Fruit fly (Drosophila melanogaster) whole organism, prepupa: ENCODE results near the gene CG9662.

Source experiments
- Blimp-1 ChIP-seq: fragments of 200-800 bp; sonication (Bioruptor generic); optimal IDR thresholded peaks from 3 replicates; lab custom pipeline; 2017; ENCODE audit warnings: missing biosample characterization, missing genetic modification characterization, mild to moderate bottlenecking, moderate library complexity, missing genetic modification reagents
- CG10631 ChIP-seq: fragments of 200-800 bp; sonication (Bioruptor generic); optimal IDR thresholded peaks from 2 replicates; lab custom pipeline; 2016; ENCODE audit warnings: missing biosample characterization, missing genetic modification characterization
- CG10669 ChIP-seq: fragments of 200-800 bp; sonication (Bioruptor generic); optimal IDR thresholded peaks from 3 replicates; lab custom pipeline; 2018; ENCODE audit warnings: missing biosample characterization, mild to moderate bottlenecking, missing genetic modification characterization, moderate library complexity
- CG11294 ChIP-seq: fragments of 200-800 bp; sonication (Bioruptor generic); IDR thresholded peaks from 2 replicates; pipeline ENCODE4 v1.3.6; 2022; ENCODE audit warnings: missing biosample characterization, missing genetic modification characterization
- CG11762 ChIP-seq: fragments of 200-800 bp; sonication (Bioruptor generic); optimal IDR thresholded peaks from 3 replicates; lab custom pipeline; 2016; ENCODE audit warnings: missing biosample characterization, missing genetic modification characterization; ENCODE audit not compliant: insufficient read depth
- CG11902 ChIP-seq: fragments of 200-800 bp; sonication (Bioruptor generic); optimal IDR thresholded peaks from 3 replicates; lab custom pipeline; 2016; ENCODE audit warnings: missing biosample characterization, missing genetic modification characterization
- CG15336 ChIP-seq: fragments of 200-800 bp; sonication (Bioruptor generic); IDR thresholded peaks from 2 replicates; pipeline ENCODE4 v1.3.6; 2022; ENCODE audit warnings: missing biosample characterization, missing genetic modification characterization
- CG1621 ChIP-seq: fragments of 200-800 bp; sonication (Bioruptor generic); optimal IDR thresholded peaks from 3 replicates; lab custom pipeline; 2018; ENCODE audit warnings: missing biosample characterization, mild to moderate bottlenecking, missing genetic modification characterization
- CG16779 ChIP-seq: fragments of 200-800 bp; sonication (Bioruptor generic); optimal IDR thresholded peaks from 3 replicates; lab custom pipeline; 2017; ENCODE audit warnings: missing biosample characterization, mild to moderate bottlenecking, missing genetic modification characterization
- CG3032 ChIP-seq: fragments of 200-800 bp; optimal IDR thresholded peaks from 2 replicates; lab custom pipeline; 2019; ENCODE audit warnings: missing biosample characterization, mild to moderate bottlenecking, missing genetic modification characterization, moderate library complexity
- CG31627 ChIP-seq: fragments of 200-800 bp; sonication (Bioruptor generic); optimal IDR thresholded peaks from 3 replicates; lab custom pipeline; 2016; ENCODE audit warnings: missing biosample characterization, missing genetic modification characterization
- CG32006 ChIP-seq: fragments of 200-800 bp; sonication (Bioruptor generic); optimal IDR thresholded peaks from 3 replicates; lab custom pipeline; 2017; ENCODE audit warnings: missing biosample characterization, mild to moderate bottlenecking, missing genetic modification characterization
- CG3919 ChIP-seq: fragments of 200-800 bp; sonication (Bioruptor generic); optimal IDR thresholded peaks from 3 replicates; lab custom pipeline; 2016; ENCODE audit warnings: missing biosample characterization, missing genetic modification characterization
- CG4318 ChIP-seq: fragments of 200-800 bp; sonication (Bioruptor generic); optimal IDR thresholded peaks from 3 replicates; lab custom pipeline; 2017; ENCODE audit warnings: missing biosample characterization, mild to moderate bottlenecking, missing genetic modification characterization
- CG6163 ChIP-seq: fragments of 200-800 bp; sonication (Bioruptor generic); IDR thresholded peaks from 3 replicates; pipeline ENCODE4 v1.3.6; 2022; ENCODE audit warnings: missing biosample characterization, missing genetic modification characterization
- CG6792 ChIP-seq: fragments of 200-800 bp; sonication (Bioruptor generic); optimal IDR thresholded peaks from 3 replicates; lab custom pipeline; 2016; ENCODE audit warnings: missing biosample characterization, missing genetic modification characterization
- CG6808 ChIP-seq: fragments of 200-800 bp; sonication (Bioruptor generic); optimal IDR thresholded peaks from 3 replicates; lab custom pipeline; 2017; ENCODE audit warnings: missing biosample characterization, missing genetic modification characterization, mild to moderate bottlenecking, moderate library complexity, missing genetic modification reagents
- CG7368 ChIP-seq: fragments of 200-800 bp; sonication (Bioruptor generic); optimal IDR thresholded peaks from 3 replicates; lab custom pipeline; 2016; ENCODE audit warnings: missing biosample characterization, missing genetic modification characterization
- CG8119 ChIP-seq: fragments of 200-800 bp; sonication (Bioruptor generic); IDR thresholded peaks from 3 replicates; pipeline ENCODE4 v1.3.6; 2022; ENCODE audit warnings: missing biosample characterization, missing genetic modification characterization
- CG8319 ChIP-seq: fragments of 200-800 bp; sonication (Bioruptor generic); optimal IDR thresholded peaks from 3 replicates; lab custom pipeline; 2016; ENCODE audit warnings: missing biosample characterization, missing genetic modification characterization
- CG8632 ChIP-seq: fragments of 200-800 bp; sonication (Bioruptor generic); optimal IDR thresholded peaks from 3 replicates; lab custom pipeline; 2016; ENCODE audit warnings: missing biosample characterization, missing genetic modification characterization
- Eip75B ChIP-seq: fragments of 200-800 bp; sonication (Bioruptor generic); optimal IDR thresholded peaks from 3 replicates; lab custom pipeline; 2016; ENCODE audit warnings: missing biosample characterization, missing genetic modification characterization
- Eip78C ChIP-seq: fragments of 200-800 bp; sonication (Bioruptor generic); peaks from one replicate; lab custom pipeline; 2016; ENCODE audit warnings: missing biosample characterization, missing genetic modification characterization
- Eip93F ChIP-seq: fragments of 200-800 bp; sonication (Bioruptor generic); optimal IDR thresholded peaks from 2 replicates; lab custom pipeline; 2016; ENCODE audit warnings: missing biosample characterization, mild to moderate bottlenecking, missing genetic modification characterization
- Ets21C ChIP-seq: fragments of 200-800 bp; sonication (Bioruptor generic); optimal IDR thresholded peaks from 3 replicates; lab custom pipeline; 2016; ENCODE audit warnings: missing biosample characterization, missing genetic modification characterization
- Hr38 ChIP-seq: sonication (Bioruptor generic); optimal IDR thresholded peaks from 2 replicates; lab custom pipeline; 2016; ENCODE audit warnings: missing biosample characterization, missing genetic modification characterization
- Hr4 ChIP-seq: fragments of 200-800 bp; sonication (Bioruptor generic); optimal IDR thresholded peaks from 3 replicates; lab custom pipeline; 2016; ENCODE audit warnings: missing biosample characterization, missing genetic modification characterization
- Lpt ChIP-seq: fragments of 200-800 bp; sonication (Bioruptor generic); optimal IDR thresholded peaks from 3 replicates; lab custom pipeline; 2016; ENCODE audit warnings: missing biosample characterization, missing genetic modification characterization
- Met ChIP-seq: fragments of 200-800 bp; sonication (Bioruptor generic); optimal IDR thresholded peaks from 3 replicates; lab custom pipeline; 2016; ENCODE audit warnings: missing biosample characterization, missing genetic modification characterization
- OdsH ChIP-seq: fragments of 200-800 bp; sonication (Bioruptor generic); optimal IDR thresholded peaks from 3 replicates; lab custom pipeline; 2016; ENCODE audit warnings: missing biosample characterization, missing genetic modification characterization
- Smox ChIP-seq: fragments of 200-800 bp; sonication (Bioruptor generic); optimal IDR thresholded peaks from 3 replicates; lab custom pipeline; 2016; ENCODE audit warnings: missing biosample characterization, missing genetic modification characterization
- Sox102F ChIP-seq: fragments of 200-800 bp; sonication (Bioruptor generic); optimal IDR thresholded peaks from 2 replicates; lab custom pipeline; 2016; ENCODE audit warnings: missing biosample characterization, mild to moderate bottlenecking, missing genetic modification characterization
- Sox14 ChIP-seq: fragments of 200-800 bp; sonication (Bioruptor generic); optimal IDR thresholded peaks from 3 replicates; lab custom pipeline; 2016; ENCODE audit warnings: missing biosample characterization, missing genetic modification characterization
- Sox15 ChIP-seq: fragments of 200-800 bp; sonication (Bioruptor generic); optimal IDR thresholded peaks from 3 replicates; lab custom pipeline; 2016; ENCODE audit warnings: missing biosample characterization, missing genetic modification characterization
- acj6 ChIP-seq: fragments of 200-800 bp; sonication (Bioruptor generic); optimal IDR thresholded peaks from 3 replicates; lab custom pipeline; 2016; ENCODE audit warnings: missing biosample characterization, missing genetic modification characterization
- cyc ChIP-seq: fragments of 200-800 bp; sonication (Bioruptor generic); optimal IDR thresholded peaks from 3 replicates; lab custom pipeline; 2016; ENCODE audit warnings: missing biosample characterization, missing genetic modification characterization
- dac ChIP-seq: fragments of 200-800 bp; sonication (Bioruptor generic); optimal IDR thresholded peaks from 2 replicates; lab custom pipeline; 2017; ENCODE audit warnings: missing biosample characterization, mild to moderate bottlenecking, missing genetic modification characterization
- dsx ChIP-seq: fragments of 200-800 bp; optimal IDR thresholded peaks from 3 replicates; lab custom pipeline; 2019; ENCODE audit warnings: missing biosample characterization, mild to moderate bottlenecking, missing genetic modification characterization, moderate library complexity; ENCODE audit not compliant: poor library complexity, severe bottlenecking
- esn ChIP-seq: fragments of 200-800 bp; sonication (Bioruptor generic); optimal IDR thresholded peaks from 2 replicates; lab custom pipeline; 2016; ENCODE audit warnings: missing biosample characterization, mild to moderate bottlenecking, missing genetic modification characterization, moderate library complexity
- fd85E ChIP-seq: fragments of 200-800 bp; sonication (Bioruptor generic); optimal IDR thresholded peaks from 3 replicates; lab custom pipeline; 2016; ENCODE audit warnings: missing biosample characterization, missing genetic modification characterization
- fkh ChIP-seq: fragments of 200-800 bp; sonication (Bioruptor generic); optimal IDR thresholded peaks from 3 replicates; lab custom pipeline; 2017; ENCODE audit warnings: missing biosample characterization, mild to moderate bottlenecking, missing genetic modification characterization, moderate library complexity
- lz ChIP-seq: fragments of 200-800 bp; sonication (Bioruptor generic); optimal IDR thresholded peaks from 3 replicates; lab custom pipeline; 2016; ENCODE audit warnings: missing biosample characterization, missing genetic modification characterization
- net ChIP-seq: fragments of 200-800 bp; sonication (Bioruptor generic); optimal IDR thresholded peaks from 3 replicates; lab custom pipeline; 2016; ENCODE audit warnings: missing biosample characterization, missing genetic modification characterization
- pdm3 ChIP-seq: fragments of 200-800 bp; sonication (Bioruptor generic); optimal IDR thresholded peaks from 3 replicates; lab custom pipeline; 2016; ENCODE audit warnings: missing biosample characterization, missing genetic modification characterization
- salr ChIP-seq, 2 experiments: fragments of 200-800 bp; sonication (Bioruptor generic); optimal IDR thresholded peaks; 3 replicates each; lab custom pipeline; 2016 to 2018; ENCODE audit warnings: missing biosample characterization in 2 of 2, missing genetic modification characterization in 2 of 2, mild to moderate bottlenecking in 1 of 2
- spab ChIP-seq: fragments of 200-800 bp; sonication (Bioruptor generic); optimal IDR thresholded peaks from 2 replicates; lab custom pipeline; 2017; ENCODE audit warnings: missing biosample characterization, mild to moderate bottlenecking, missing genetic modification characterization, missing genetic modification reagents
- ss ChIP-seq, 2 experiments: fragments of 200-800 bp; sonication (Bioruptor generic); optimal IDR thresholded peaks; 2 replicates in 1 of 2; 3 replicates in 1 of 2; lab custom pipeline; 2017 to 2018; ENCODE audit warnings: mild to moderate bottlenecking in 2 of 2, missing biosample characterization in 2 of 2, missing genetic modification characterization in 2 of 2, moderate library complexity in 1 of 2
- svp ChIP-seq: fragments of 200-800 bp; sonication (Bioruptor generic); peaks from one replicate; lab custom pipeline; 2016; ENCODE audit warnings: missing biosample characterization, missing genetic modification characterization
- topi ChIP-seq: fragments of 200-800 bp; sonication (Bioruptor generic); optimal IDR thresholded peaks from 3 replicates; lab custom pipeline; 2016; ENCODE audit warnings: missing biosample characterization, missing genetic modification characterization
- vri ChIP-seq: fragments of 200-800 bp; sonication (Bioruptor generic); optimal IDR thresholded peaks from 3 replicates; lab custom pipeline; 2016; ENCODE audit warnings: missing biosample characterization, mild to moderate bottlenecking, missing genetic modification characterization

The CG9662 gene

DNA sequence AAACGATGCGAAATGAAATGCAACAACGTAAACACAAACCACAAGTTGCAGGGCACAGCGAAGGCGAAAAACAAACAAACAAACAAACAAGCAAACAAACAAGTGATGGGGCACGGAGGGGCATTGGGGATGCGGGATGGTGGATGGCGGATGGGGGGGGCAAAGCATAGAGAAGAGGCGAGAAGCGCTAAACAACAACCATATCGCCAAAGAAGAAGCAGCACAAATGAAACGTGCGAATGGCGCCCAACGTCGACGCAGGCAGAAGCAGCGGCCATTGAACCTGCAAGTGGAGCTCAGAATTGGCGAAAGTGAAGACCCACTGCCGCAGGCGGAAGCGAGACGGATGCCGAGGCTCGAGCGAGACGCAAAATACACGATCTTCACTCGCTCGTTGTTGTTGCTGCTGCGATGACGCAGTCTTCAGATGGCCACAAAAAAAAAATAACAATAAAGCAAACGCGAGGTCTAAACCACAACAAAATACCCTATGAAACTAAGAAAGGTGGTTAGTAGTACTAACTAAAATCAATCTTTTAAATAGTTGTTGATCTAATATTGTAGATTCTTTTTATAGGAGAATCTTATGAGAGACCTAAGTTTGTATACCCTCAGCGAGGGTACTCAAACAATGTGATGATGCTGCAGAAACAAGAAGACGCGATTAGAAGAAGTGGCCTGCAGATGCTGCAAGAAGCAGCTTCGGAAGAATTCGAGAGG is 30.6 kb downstream of the CG9662 start:
- peak; percentile 75 for TF ChIP-seq CG10669 (GFP tag; lab: Kevin White, UChicago)
- TF ChIP-seq dsx (GFP tag; lab: Kevin White, UChicago) = peak; percentile 71
- peak in 1 of 2 experiments; percentile 23 for TF ChIP-seq ss (GFP tag; optimal IDR thresholded peaks at IDR 0.05; lab: Kevin White, UChicago)
- TF ChIP-seq Eip78C (GFP tag; lab: Kevin White, UChicago) = peak; percentile 97
- TF ChIP-seq Hr38 = no peak
- peak; percentile 84 for TF ChIP-seq pdm3
- peak; percentile 90 for TF ChIP-seq topi
- TF ChIP-seq CG1621 (tag; lab: Kevin White, UChicago) = peak; percentile 41
- peak; percentile 80 for TF ChIP-seq Lpt (GFP tag; lab: Kevin White, UChicago)
- peak; percentile 54 for TF ChIP-seq CG11902 (GFP tag; lab: Kevin White, UChicago)
- peak; percentile 69 for TF ChIP-seq CG8632 (GFP tag; lab: Kevin White, UChicago)
- peak; percentile 41 to 81 for TF ChIP-seq salr (GFP tag; optimal IDR thresholded peaks at IDR 0.05; lab: Kevin White, UChicago)
- peak; percentile 42 for TF ChIP-seq dac (GFP tag; lab: Kevin White, UChicago)
- peak; percentile 84 for TF ChIP-seq CG32006 (GFP tag; lab: Kevin White, UChicago)
- peak; percentile 90 for TF ChIP-seq lz (GFP tag; lab: Kevin White, UChicago)
- peak; percentile 9 for TF ChIP-seq CG4318
- peak; percentile 90 for TF ChIP-seq CG6163
- TF ChIP-seq CG11762 (GFP tag; lab: Kevin White, UChicago) = peak; percentile 61
- peak; percentile 91 for TF ChIP-seq Smox (GFP tag; lab: Kevin White, UChicago)
- TF ChIP-seq Eip93F = peak; percentile 80
- peak; percentile 81 for TF ChIP-seq CG15336 (GFP tag; lab: Robert Waterston, UW)
- TF ChIP-seq svp (GFP tag; lab: Kevin White, UChicago) = peak; percentile 96
- peak; percentile 92 for TF ChIP-seq Sox14 (GFP tag; lab: Kevin White, UChicago)
- TF ChIP-seq CG11294 (GFP tag; lab: Robert Waterston, UW) = peak; percentile 41; the same call in 1 of the 2 replicates
- peak; percentile 69 for TF ChIP-seq spab (GFP tag; lab: Kevin White, UChicago)
- peak; percentile 91 for TF ChIP-seq cyc (GFP tag; lab: Kevin White, UChicago)
- TF ChIP-seq esn (GFP tag; lab: Kevin White, UChicago) = peak; percentile 93
- TF ChIP-seq Sox15 (GFP tag; lab: Kevin White, UChicago) = peak; percentile 46
- peak; percentile 62 for TF ChIP-seq fkh
- TF ChIP-seq vri (GFP tag; lab: Kevin White, UChicago) = peak; percentile 89
- TF ChIP-seq Eip75B (GFP tag; lab: Kevin White, UChicago) = peak; percentile 89
- peak; percentile 83 for TF ChIP-seq CG8119 (GFP tag; lab: Robert Waterston, UW)
- TF ChIP-seq Met (GFP tag; lab: Kevin White, UChicago) = peak; percentile 93
- TF ChIP-seq Ets21C (GFP tag; lab: Kevin White, UChicago) = peak; percentile 80
- TF ChIP-seq Blimp-1 (GFP tag; lab: Kevin White, UChicago) = peak; percentile 98
- peak; percentile 78 for TF ChIP-seq CG6792 (GFP tag; lab: Kevin White, UChicago)
- TF ChIP-seq Sox102F (GFP tag; lab: Kevin White, UChicago) = peak; percentile 91
- TF ChIP-seq fd85E (GFP tag; lab: Kevin White, UChicago) = peak; percentile 60
- TF ChIP-seq CG10631 = peak; percentile 88
- TF ChIP-seq acj6 (GFP tag; lab: Kevin White, UChicago) = peak; percentile 84
- peak; percentile 72 for TF ChIP-seq Hr4 (GFP tag; lab: Kevin White, UChicago)
- TF ChIP-seq CG3919 (GFP tag; lab: Kevin White, UChicago) = peak; percentile 88
- peak; percentile 55 for TF ChIP-seq CG16779 (tag; lab: Kevin White, UChicago)
- TF ChIP-seq CG7368 = peak; percentile 63
- TF ChIP-seq net (GFP tag; lab: Kevin White, UChicago) = peak; percentile 75
- TF ChIP-seq CG6808 (GFP tag; lab: Kevin White, UChicago) = peak; percentile 47
- TF ChIP-seq CG3032 (tag; lab: Kevin White, UChicago) = peak; percentile 73
- peak; percentile 62 for TF ChIP-seq CG8319 (GFP tag; lab: Kevin White, UChicago)
- peak; percentile 83 for TF ChIP-seq OdsH (GFP tag; lab: Kevin White, UChicago)
- TF ChIP-seq CG31627 (GFP tag; lab: Kevin White, UChicago) = peak; percentile 91
